Worm (Caenorhabditis elegans) whole organism, young adult: ENCODE data around the gene cni-1.

Experiments used
- F22D6.2 ChIP-seq: sonication (generic microtip); optimal IDR thresholded peaks from 2 replicates; lab custom pipeline; 2016; ENCODE audit warnings: mild to moderate bottlenecking, missing genetic modification characterization, missing compliant biosample characterization
- F57C9.4 ChIP-seq: sonication (generic microtip); optimal IDR thresholded peaks from 2 replicates; lab custom pipeline; 2017; ENCODE audit warnings: mild to moderate bottlenecking, missing genetic modification characterization, missing compliant biosample characterization
- T07F8.4 ChIP-seq: sonication (generic microtip); optimal IDR thresholded peaks from 2 replicates; lab custom pipeline; 2016; ENCODE audit warnings: mild to moderate bottlenecking, missing genetic modification characterization, moderate library complexity, missing compliant biosample characterization
- Y79H2A.3 ChIP-seq: fragments of 200-800 bp; sonication (Bioruptor generic); conservative IDR thresholded peaks from 2 replicates; pipeline ENCODE4 v1.3.6; 2022; ENCODE audit warnings: missing genetic modification reagents, missing genetic modification characterization, missing compliant biosample characterization
- attf-6 ChIP-seq: fragments of 200-800 bp; sonication (Bioruptor generic); IDR thresholded peaks from 2 replicates; pipeline ENCODE4 v1.3.6; 2022; ENCODE audit warnings: missing genetic modification reagents, missing genetic modification characterization, missing compliant biosample characterization
- egrh-3 ChIP-seq: fragments of 200-800 bp; sonication (Bioruptor generic); IDR thresholded peaks from 2 replicates; pipeline ENCODE4 v1.3.6; 2022; ENCODE audit warnings: missing genetic modification reagents, missing genetic modification characterization, missing compliant biosample characterization
- hlh-12 ChIP-seq: sonication (generic microtip); optimal IDR thresholded peaks from 2 replicates; lab custom pipeline; 2016; ENCODE audit warnings: missing genetic modification characterization, missing compliant biosample characterization
- let-526 ChIP-seq: fragments of 200-800 bp; sonication (Bioruptor generic); IDR thresholded peaks from 2 replicates; pipeline ENCODE4 v1.3.6; 2022; ENCODE audit warnings: missing genetic modification reagents, missing genetic modification characterization, missing compliant biosample characterization
- mes-4 ChIP-seq: sonication (generic microtip); optimal IDR thresholded peaks from 2 replicates; lab custom pipeline; 2016; ENCODE audit warnings: missing genotype, missing genetic modification characterization, missing compliant biosample characterization
- pha-4 ChIP-seq: fragments of 150-350 bp; sonication (generic microtip); optimal IDR thresholded peaks from 2 replicates; lab custom pipeline; 2014; ENCODE audit warnings: missing biosample characterization, missing genetic modification reagents, missing genetic modification characterization
- ztf-26 ChIP-seq: sonication (generic microtip); optimal IDR thresholded peaks from 2 replicates; lab custom pipeline; 2017; ENCODE audit warnings: missing genetic modification characterization, missing compliant biosample characterization

- TF ChIP-seq mes-4 (tag; lab: Kevin White, UChicago) = no peak
- no peak for TF ChIP-seq pha-4 (tag; lab: Kevin White, UChicago)
- no peak for TF ChIP-seq F22D6.2 (tag; lab: Kevin White, UChicago)
- TF ChIP-seq attf-6 (GFP tag; lab: Robert Waterston, UW) = no peak
- TF ChIP-seq let-526 (GFP tag; lab: Robert Waterston, UW) = no peak
- TF ChIP-seq ztf-26 = no peak
- TF ChIP-seq F57C9.4 (tag; lab: Kevin White, UChicago) = no peak
- TF ChIP-seq egrh-3 (GFP tag; lab: Robert Waterston, UW) = no peak
- no peak for TF ChIP-seq hlh-12
- TF ChIP-seq T07F8.4 (tag; lab: Kevin White, UChicago) = no peak
- TF ChIP-seq Y79H2A.3 (GFP tag; lab: Robert Waterston, UW) = no peak
These were observed 14.9 kb upstream of the cni-1 start for ce11 chrV:13165244-13165643.
